Worm (Caenorhabditis elegans) whole organism, L2 larva: ENCODE results near the gene srt-38.
"Not testable (repeated sequence)": the region's sequence is repeated elsewhere in the genome, so short reads cannot be mapped to it uniquely, and the experiment has no call there.

Experiments used
- C34F6.9 ChIP-seq: fragments of 150-350 bp; optimal IDR thresholded peaks from 2 replicates; lab custom pipeline; 2014; ENCODE audit warnings: missing biosample characterization, missing genetic modification characterization
- F13H6.1 ChIP-seq: sonication (generic microtip); optimal IDR thresholded peaks from 2 replicates; lab custom pipeline; 2016; ENCODE audit warnings: missing genetic modification characterization, missing compliant biosample characterization
- R02D3.7 ChIP-seq: fragments of 150-350 bp; optimal IDR thresholded peaks from 2 replicates; lab custom pipeline; 2014; ENCODE audit warnings: missing biosample characterization, missing genetic modification characterization
- Y55F3AM.14 ChIP-seq: fragments of 200-800 bp; sonication (Bioruptor generic); optimal IDR thresholded peaks from 2 replicates; lab custom pipeline; 2018; ENCODE audit warnings: mild to moderate bottlenecking, missing genetic modification characterization, missing compliant biosample characterization
- ZK546.5 ChIP-seq: sonication (generic microtip); optimal IDR thresholded peaks from 2 replicates; lab custom pipeline; 2017; ENCODE audit warnings: missing biosample characterization, missing genetic modification characterization
- alr-1 ChIP-seq: fragments of 150-350 bp; optimal IDR thresholded peaks from 2 replicates; lab custom pipeline; 2014; ENCODE audit warnings: missing biosample characterization, missing genetic modification characterization
- aly-2 ChIP-seq: fragments of 150-350 bp; optimal IDR thresholded peaks from 2 replicates; lab custom pipeline; 2014; ENCODE audit warnings: missing biosample characterization, missing genetic modification characterization
- blmp-1 ChIP-seq: sonication (generic microtip); optimal IDR thresholded peaks from 2 replicates; lab custom pipeline; 2017; ENCODE audit warnings: missing genetic modification characterization, mild to moderate bottlenecking, missing compliant biosample characterization, antibody characterized with exemption, moderate library complexity; ENCODE audit not compliant: insufficient read depth
- ceh-16 ChIP-seq: fragments of 150-350 bp; optimal IDR thresholded peaks from 2 replicates; lab custom pipeline; 2014; ENCODE audit warnings: missing biosample characterization, missing genetic modification characterization
- crh-2 ChIP-seq: sonication (generic microtip); optimal IDR thresholded peaks from 2 replicates; lab custom pipeline; 2017; ENCODE audit warnings: missing biosample characterization, missing genetic modification characterization
- elt-1 ChIP-seq: fragments of 150-350 bp; optimal IDR thresholded peaks from 2 replicates; lab custom pipeline; 2014; ENCODE audit warnings: missing biosample characterization, missing genetic modification characterization
- elt-3 ChIP-seq: sonication (generic microtip); optimal IDR thresholded peaks from 2 replicates; lab custom pipeline; 2017; ENCODE audit warnings: missing biosample characterization, missing genetic modification characterization
- gmeb-1 ChIP-seq: fragments of 150-350 bp; optimal IDR thresholded peaks from 2 replicates; lab custom pipeline; 2014; ENCODE audit warnings: missing biosample characterization, missing genetic modification characterization
- lin-11 ChIP-seq: fragments of 150-350 bp; sonication (generic microtip); optimal IDR thresholded peaks from 2 replicates; lab custom pipeline; 2014; ENCODE audit warnings: missing biosample characterization, missing genetic modification characterization, inconsistent platforms, mixed read lengths
- lin-13 ChIP-seq: fragments of 150-350 bp; optimal IDR thresholded peaks from 2 replicates; lab custom pipeline; 2014; ENCODE audit warnings: missing biosample characterization, missing genetic modification reagents, missing genetic modification characterization
- lsy-2 ChIP-seq, 2 experiments: fragments of 150-350 bp in 1 of 2; sonication (generic microtip) in 1 of 2; optimal IDR thresholded peaks; 2 replicates each; lab custom pipeline; 2014 to 2017; ENCODE audit warnings: missing biosample characterization in 2 of 2, missing genetic modification characterization in 2 of 2
- mab-5 ChIP-seq: fragments of 150-350 bp; optimal IDR thresholded peaks from 2 replicates; lab custom pipeline; 2014; ENCODE audit warnings: missing biosample characterization, missing genetic modification characterization
- mbf-1 ChIP-seq: sonication (generic microtip); optimal IDR thresholded peaks from 2 replicates; lab custom pipeline; 2017; ENCODE audit warnings: missing biosample characterization, missing genetic modification characterization
- mdl-1 ChIP-seq, 2 experiments: fragments of 150-350 bp in 1 of 2; sonication (generic microtip) in 1 of 2; optimal IDR thresholded peaks; 2 replicates each; lab custom pipeline; 2017; ENCODE audit warnings: missing biosample characterization in 2 of 2, missing genetic modification characterization in 2 of 2
- nhr-10 ChIP-seq: sonication (generic microtip); optimal IDR thresholded peaks from 2 replicates; lab custom pipeline; 2017; ENCODE audit warnings: missing biosample characterization, missing genetic modification characterization
- nhr-11 ChIP-seq: fragments of 150-350 bp; optimal IDR thresholded peaks from 2 replicates; lab custom pipeline; 2014; ENCODE audit warnings: missing biosample characterization, missing genetic modification characterization
- nhr-21 ChIP-seq: fragments of 150-350 bp; optimal IDR thresholded peaks from 2 replicates; lab custom pipeline; 2014; ENCODE audit warnings: missing biosample characterization, missing genetic modification characterization
- nhr-23 ChIP-seq: fragments of 150-350 bp; optimal IDR thresholded peaks from 2 replicates; lab custom pipeline; 2014; ENCODE audit warnings: missing biosample characterization, missing genetic modification reagents, missing genetic modification characterization
- nhr-237 ChIP-seq: fragments of 150-350 bp; optimal IDR thresholded peaks from 2 replicates; lab custom pipeline; 2014; ENCODE audit warnings: missing biosample characterization, missing genetic modification characterization
- nhr-25 ChIP-seq: fragments of 150-350 bp; sonication (generic microtip); optimal IDR thresholded peaks from 3 replicates; lab custom pipeline; 2014; ENCODE audit warnings: missing biosample characterization, missing genetic modification characterization
- nhr-77 ChIP-seq: fragments of 150-350 bp; optimal IDR thresholded peaks from 2 replicates; lab custom pipeline; 2014; ENCODE audit warnings: missing biosample characterization, missing genetic modification characterization
- peb-1 ChIP-seq: fragments of 150-350 bp; optimal IDR thresholded peaks from 2 replicates; lab custom pipeline; 2014; ENCODE audit warnings: missing biosample characterization, missing genetic modification characterization
- skn-1 ChIP-seq: sonication (generic microtip); optimal IDR thresholded peaks from 2 replicates; lab custom pipeline; 2017; ENCODE audit warnings: missing biosample characterization, missing genetic modification characterization
- sma-9 ChIP-seq, 2 experiments: fragments of 150-350 bp in 1 of 2; sonication (generic microtip) in 1 of 2; optimal IDR thresholded peaks; 2 replicates each; lab custom pipeline; 2014 to 2016; ENCODE audit warnings: missing genetic modification characterization in 2 of 2, mild to moderate bottlenecking in 1 of 2, missing biosample characterization in 1 of 2, missing compliant biosample characterization in 1 of 2, missing genetic modification reagents in 1 of 2, moderate library complexity in 1 of 2
- snpc-4 ChIP-seq: fragments of 150-350 bp; optimal IDR thresholded peaks from 2 replicates; lab custom pipeline; 2014; ENCODE audit warnings: missing biosample characterization, missing genetic modification characterization
- unc-55 ChIP-seq: fragments of 150-350 bp; sonication (generic microtip); optimal IDR thresholded peaks from 3 replicates; lab custom pipeline; 2014; ENCODE audit warnings: missing biosample characterization, missing genetic modification reagents, missing genetic modification characterization
- unc-62 ChIP-seq: fragments of 150-350 bp; optimal IDR thresholded peaks from 2 replicates; lab custom pipeline; 2014; ENCODE audit warnings: missing biosample characterization, missing genetic modification reagents, missing genetic modification characterization
- zag-1 ChIP-seq: fragments of 150-350 bp; optimal IDR thresholded peaks from 2 replicates; lab custom pipeline; 2014; ENCODE audit warnings: missing biosample characterization, missing genetic modification characterization
- ztf-1 ChIP-seq: fragments of 200-800 bp; sonication (Bioruptor generic); conservative IDR thresholded peaks from 2 replicates; pipeline ENCODE4 v1.3.6; 2022; ENCODE audit warnings: missing genetic modification characterization, missing compliant biosample characterization
- ztf-11 ChIP-seq: sonication (generic microtip); optimal IDR thresholded peaks from 2 replicates; lab custom pipeline; 2017; ENCODE audit warnings: missing biosample characterization, missing genetic modification characterization
- ztf-4 ChIP-seq: fragments of 150-350 bp; optimal IDR thresholded peaks from 2 replicates; lab custom pipeline; 2014; ENCODE audit warnings: missing biosample characterization, missing genetic modification characterization

Gene srt-38

ce11 chrV:4281699-4282098 lies 10.5 kb upstream of the srt-38 start, which contains the start of gene srt-37:
Gene srt-37, minus strand, starts transcription at chrV:4281799.
- not testable (repeated sequence) for TF ChIP-seq elt-3 (tag; lab: Kevin White, UChicago); ZK546.5 (tag; lab: Kevin White, UChicago); mdl-1 (tag; optimal IDR thresholded peaks at IDR 0.05; lab: Kevin White, UChicago)

ce11 chrV:4278735-4279134 lies 7.6 kb upstream of the srt-38 start, which contains the start of gene srt-20:
Gene srt-20, minus strand, starts transcription at chrV:4278835.
- TF ChIP-seq crh-2 (tag; lab: Kevin White, UChicago); lin-13 (GFP tag; lab: Kevin White, UChicago); sma-9 (GFP tag; optimal IDR thresholded peaks at IDR 0.05; lab: Kevin White, UChicago); sma-9 (tag; optimal IDR thresholded peaks at IDR 0.05; lab: Kevin White, UChicago): not testable (repeated sequence)

- TF ChIP-seq unc-55 (no peak), ceh-16 (tag; lab: Kevin White, UChicago) (no peak), nhr-23 (tag; lab: Kevin White, UChicago) (no peak), ztf-4 (tag; lab: Kevin White, UChicago) (no peak), mdl-1 (tag; optimal IDR thresholded peaks at IDR 0.05; lab: Kevin White, UChicago) (no peak), R02D3.7 (tag; lab: Kevin White, UChicago) (no peak), aly-2 (tag; lab: Kevin White, UChicago) (no peak), zag-1 (no peak), gmeb-1 (tag; lab: Kevin White, UChicago) (no peak), Y55F3AM.14 (GFP tag; lab: Kevin White, UChicago) (no peak), blmp-1 (tag; lab: Kevin White, UChicago) (no peak), elt-3 (tag; lab: Kevin White, UChicago) (no peak), alr-1 (tag; lab: Kevin White, UChicago) (no peak), nhr-11 (tag; lab: Kevin White, UChicago) (no peak), lsy-2 (tag; optimal IDR thresholded peaks at IDR 0.05; lab: Kevin White, UChicago) (no peak), snpc-4 (tag; lab: Kevin White, UChicago) (no peak), nhr-77 (no peak), unc-62 (no peak), elt-1 (tag; lab: Kevin White, UChicago) (no peak)
Observed at ce11 chrV:4273372-4273771, 2.2 kb upstream of the srt-38 start.

DNA sequence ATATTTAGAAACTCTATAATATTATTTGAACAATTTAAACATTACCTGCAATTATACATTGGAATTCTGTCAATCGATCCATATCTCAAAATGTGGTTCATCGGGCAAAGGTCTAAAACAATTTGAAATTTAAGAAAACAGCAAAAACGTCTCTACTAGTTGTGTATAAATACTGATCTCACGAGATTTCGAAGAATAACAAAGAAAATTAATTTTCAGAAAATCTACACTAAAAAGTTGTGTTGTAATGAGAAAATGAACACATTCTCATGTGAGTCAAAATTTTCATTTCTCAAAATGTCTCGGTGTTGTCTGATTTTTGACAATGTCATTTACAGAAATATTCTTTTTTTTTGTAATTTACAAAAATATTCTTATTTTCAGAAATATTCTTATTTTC lies 2.9 kb downstream of the srt-38 start, which contains the start of gene srt-36:
TSS of gene srt-36 (minus strand) at position 101 of the 400 bp plus-strand sequence.
- TF ChIP-seq aly-2 (tag; lab: Kevin White, UChicago); lin-11; skn-1 (tag; lab: Kevin White, UChicago): not testable (repeated sequence)

- TF ChIP-seq nhr-21 (tag; lab: Kevin White, UChicago): no peak
- TF ChIP-seq R02D3.7 (tag; lab: Kevin White, UChicago): no peak
- TF ChIP-seq ztf-4 (tag; lab: Kevin White, UChicago): no peak
- TF ChIP-seq ztf-11 (tag; lab: Kevin White, UChicago): no peak
- no peak for TF ChIP-seq nhr-25 (tag; lab: Kevin White, UChicago)
- no peak for TF ChIP-seq nhr-10 (tag; lab: Kevin White, UChicago)
- TF ChIP-seq, all 48 proteins: peak for 0
Observed at ce11 chrV:4264516-4264915, 6.6 kb downstream of the srt-38 start, which contains the start of gene srt-35. Gene srt-35, minus strand, starts transcription at chrV:4264616.

DNA sequence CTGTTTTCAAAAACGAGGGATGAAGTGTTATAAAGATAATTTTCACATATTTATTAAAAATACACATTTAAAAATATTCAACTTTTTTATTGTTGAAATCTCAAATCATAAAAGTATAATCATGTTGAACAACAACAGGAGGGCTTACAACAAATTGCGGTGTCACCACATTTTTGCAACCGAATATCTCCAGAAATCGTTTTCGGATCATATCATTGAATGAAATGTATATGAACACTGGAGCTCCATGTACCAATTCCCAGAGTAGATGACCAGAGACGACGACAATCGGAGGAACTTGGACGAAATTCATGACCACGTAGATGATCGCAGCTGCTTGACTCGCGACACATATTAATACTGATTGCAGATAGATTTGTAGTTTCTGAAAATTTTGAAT lies 9.8 kb downstream of the srt-38 start:
- TF ChIP-seq nhr-25 (tag; lab: Kevin White, UChicago): no peak
- TF ChIP-seq F13H6.1 (tag; lab: Kevin White, UChicago): no peak
- TF ChIP-seq unc-55: no peak
- no peak for TF ChIP-seq mbf-1 (tag; lab: Kevin White, UChicago)
- TF ChIP-seq peb-1 (tag; lab: Kevin White, UChicago): no peak
- no peak for TF ChIP-seq C34F6.9 (tag; lab: Kevin White, UChicago)
- TF ChIP-seq elt-3 (tag; lab: Kevin White, UChicago): no peak
- TF ChIP-seq lin-11: no peak
- no peak for TF ChIP-seq nhr-237 (tag; lab: Kevin White, UChicago)
- no peak for TF ChIP-seq mab-5 (tag; lab: Kevin White, UChicago)
- no peak for TF ChIP-seq ztf-1 (GFP tag; lab: Robert Waterston, UW)
- TF ChIP-seq, all 48 proteins: peak for 0
